Worm (Caenorhabditis elegans) whole organism, L3 larva: ENCODE results near the gene col-97.

Experiments used
- egl-27 ChIP-seq: sonication (generic microtip); optimal IDR thresholded peaks from 4 replicates; lab custom pipeline; 2017; ENCODE audit warnings: missing biosample characterization, missing genetic modification reagents, missing genetic modification characterization
- mdl-1 ChIP-seq: fragments of 150-350 bp; optimal IDR thresholded peaks from 2 replicates; lab custom pipeline; 2014; ENCODE audit warnings: missing biosample characterization, missing genetic modification characterization
- nfya-1 ChIP-seq: sonication (generic microtip); optimal IDR thresholded peaks from 2 replicates; lab custom pipeline; 2017; ENCODE audit warnings: missing genetic modification characterization, mild to moderate bottlenecking, missing compliant biosample characterization, antibody characterized with exemption, moderate library complexity; ENCODE audit not compliant: insufficient read depth
- nhr-12 ChIP-seq: fragments of 150-350 bp; optimal IDR thresholded peaks from 2 replicates; lab custom pipeline; 2014; ENCODE audit warnings: missing biosample characterization, missing genetic modification characterization

DNA sequence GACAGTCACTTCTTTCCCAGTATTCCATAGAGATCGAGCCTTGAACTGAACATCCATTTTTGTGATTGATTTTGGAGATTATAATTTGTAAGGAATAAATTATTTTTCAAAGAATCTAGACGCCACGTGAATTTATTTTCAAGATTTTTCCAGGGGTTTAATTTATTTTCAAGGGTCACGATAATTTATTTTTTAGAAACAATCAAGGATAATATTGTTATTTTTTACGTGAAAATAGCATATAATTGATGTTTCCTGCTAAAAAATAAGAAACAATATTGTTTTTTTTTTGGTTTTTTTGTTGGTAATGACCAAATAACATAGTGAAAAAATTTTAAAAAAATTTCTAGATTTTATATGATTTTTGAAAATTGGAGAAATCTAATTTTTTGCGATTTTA is 36.1 kb upstream of the col-97 start, which contains the start of gene F14F7.4:
- no peak for TF ChIP-seq mdl-1 (tag; lab: Kevin White, UChicago)
- TF ChIP-seq nfya-1, result no peak
- no peak for TF ChIP-seq egl-27 (tag; lab: Kevin White, UChicago)
- TF ChIP-seq nhr-12 (tag; lab: Kevin White, UChicago), result no peak
